Fruit fly (Drosophila melanogaster) whole organism, pupa: Measurements from ENCODE around the gene CG1324.

Experiments
- CG10348 ChIP-seq: fragments of 200-800 bp; sonication (Bioruptor generic); IDR thresholded peaks from 2 replicates; pipeline ENCODE4 v1.3.6; 2022; ENCODE audit warnings: missing biosample characterization, missing genetic modification characterization
- CG13204 ChIP-seq: fragments of 200-800 bp; sonication (Bioruptor generic); optimal IDR thresholded peaks from 2 replicates; lab custom pipeline; 2018; ENCODE audit warnings: missing biosample characterization, mild to moderate bottlenecking, missing genetic modification characterization, moderate library complexity
- CG14655 ChIP-seq: fragments of 200-800 bp; sonication (Bioruptor generic); optimal IDR thresholded peaks from 3 replicates; lab custom pipeline; 2017; ENCODE audit warnings: mild to moderate bottlenecking, missing biosample characterization, missing genetic modification reagents, missing genetic modification characterization
- CG32121 ChIP-seq: fragments of 200-800 bp; sonication (Bioruptor generic); IDR thresholded peaks from 2 replicates; pipeline ENCODE4 v1.3.6; 2022; ENCODE audit warnings: missing biosample characterization, missing genetic modification characterization
- CG34367 ChIP-seq: fragments of 200-800 bp; sonication (Bioruptor generic); optimal IDR thresholded peaks from 2 replicates; lab custom pipeline; 2018; ENCODE audit warnings: missing biosample characterization, mild to moderate bottlenecking, missing genetic modification characterization
- CG4496 ChIP-seq: fragments of 200-800 bp; sonication (Bioruptor generic); IDR thresholded peaks from 3 replicates; pipeline ENCODE4 v1.3.6; 2022; ENCODE audit warnings: missing biosample characterization, missing genetic modification characterization
- CG9948 ChIP-seq: fragments of 200-800 bp; sonication (Bioruptor generic); optimal IDR thresholded peaks from 2 replicates; lab custom pipeline; 2018; ENCODE audit warnings: missing biosample characterization, mild to moderate bottlenecking, missing genetic modification characterization, moderate library complexity
- EcR ChIP-seq: fragments of 200-800 bp; sonication (Bioruptor generic); optimal IDR thresholded peaks from 3 replicates; lab custom pipeline; 2019; ENCODE audit warnings: missing biosample characterization, missing genetic modification characterization, mild to moderate bottlenecking, moderate library complexity, missing genetic modification reagents
- Ets98B ChIP-seq: fragments of 200-800 bp; sonication (Bioruptor generic); IDR thresholded peaks from 2 replicates; pipeline ENCODE4 v1.3.6; 2022; ENCODE audit warnings: missing biosample characterization, missing genetic modification characterization
- Pif1A ChIP-seq: fragments of 200-800 bp; sonication (Bioruptor generic); optimal IDR thresholded peaks from 3 replicates; lab custom pipeline; 2016; ENCODE audit warnings: missing biosample characterization, missing genetic modification characterization
- Snoo ChIP-seq: fragments of 200-800 bp; sonication (Bioruptor generic); optimal IDR thresholded peaks from 3 replicates; lab custom pipeline; 2017; ENCODE audit warnings: missing biosample characterization, mild to moderate bottlenecking, missing genetic modification characterization, inconsistent platforms
- fd96Ca ChIP-seq: fragments of 200-800 bp; sonication (Bioruptor generic); IDR thresholded peaks from 3 replicates; pipeline ENCODE4 v1.3.6; 2022; ENCODE audit warnings: missing biosample characterization, missing genetic modification characterization
- rn ChIP-seq: fragments of 200-800 bp; sonication (Bioruptor generic); IDR thresholded peaks from 2 replicates; pipeline ENCODE4 v1.3.6; 2022; ENCODE audit warnings: missing biosample characterization, missing genetic modification characterization

DNA sequence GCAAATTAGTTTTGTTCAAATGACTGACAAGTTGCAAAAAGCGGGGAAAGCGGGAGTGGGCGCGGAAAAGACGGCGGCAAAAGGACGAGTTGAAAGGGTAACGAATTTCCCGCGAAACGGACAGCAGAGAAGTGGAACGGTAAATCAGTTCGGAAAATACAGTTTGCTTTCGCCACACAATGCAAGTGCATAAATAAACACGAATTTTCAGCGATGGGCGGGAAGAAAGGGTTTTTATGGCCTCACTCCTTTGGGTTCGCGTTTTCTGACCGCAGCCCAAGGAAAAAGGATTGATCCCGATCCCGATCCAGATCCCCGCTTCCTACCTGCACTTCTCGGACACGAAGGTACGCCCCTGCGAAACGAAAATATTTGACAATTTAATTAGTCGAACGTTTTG is 22.4 kb downstream of the CG1324 start:
- TF ChIP-seq CG34367 (tag; lab: Kevin White, UChicago) (no peak), CG13204 (GFP tag; lab: Kevin White, UChicago) (no peak), CG4496 (GFP tag; lab: Robert Waterston, UW) (no peak), CG10348 (GFP tag; lab: Robert Waterston, UW) (no peak), Pif1A (GFP tag; lab: Kevin White, UChicago) (no peak), CG14655 (GFP tag; lab: Kevin White, UChicago) (no peak), fd96Ca (GFP tag; lab: Robert Waterston, UW) (no peak), CG32121 (GFP tag; lab: Robert Waterston, UW) (no peak), EcR (GFP tag; lab: Kevin White, UChicago) (no peak), Ets98B (GFP tag; lab: Robert Waterston, UW) (no peak), Snoo (tag; lab: Kevin White, UChicago) (no peak), CG9948 (tag; lab: Kevin White, UChicago) (no peak), rn (GFP tag; lab: Robert Waterston, UW) (no peak)
